Fruit fly (Drosophila melanogaster): Measurements from ENCODE around the gene Cox10.

The Cox10 gene

DNA sequence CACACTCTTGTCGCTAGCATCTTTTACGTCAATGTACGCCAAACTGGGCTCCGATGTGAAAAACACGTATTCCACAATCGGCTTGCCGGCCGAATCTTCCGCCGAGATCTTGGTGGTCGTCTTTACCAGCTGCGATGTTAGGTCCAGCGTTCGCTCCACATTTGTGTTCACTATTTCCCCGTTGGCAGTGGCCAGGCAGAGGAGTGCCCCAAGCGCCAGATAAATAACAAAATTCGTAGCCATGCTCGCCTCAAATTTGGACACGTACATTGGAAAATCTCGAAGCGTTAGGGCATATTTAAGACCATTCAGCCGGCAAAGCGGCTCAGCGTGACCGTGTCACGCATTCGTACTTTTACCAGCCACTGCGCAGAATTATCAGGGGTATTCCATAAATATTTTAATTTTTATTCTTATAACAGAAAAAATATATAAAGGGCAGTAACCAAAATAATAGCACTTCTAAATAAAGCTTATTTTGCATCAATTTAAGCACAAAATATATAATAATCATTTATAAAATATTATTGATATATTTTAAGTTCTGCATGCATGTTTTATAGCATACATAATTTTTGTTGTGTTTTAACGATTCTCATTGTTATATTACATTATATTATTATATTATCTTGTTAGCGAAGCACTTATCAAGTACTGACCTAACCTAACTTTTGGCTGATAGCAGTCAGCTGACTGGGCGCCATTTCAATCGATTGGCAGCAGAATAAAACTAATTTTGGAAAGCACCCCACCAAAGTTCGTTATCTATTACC is 44.4 kb downstream of the Cox10 start, which contains the start of the genes CG33303 and dpr19 (continued):
- peak; percentile 90 for TF ChIP-seq phol (tag; optimal IDR thresholded peaks at IDR 0.05)
- no peak for TF ChIP-seq dimm (GFP tag; IDR thresholded peaks at IDR 0.05)
- 0 out of 2 replicates have a peak, but pooled peaks have one; percentile 19 for TF ChIP-seq bbx (GFP tag; IDR thresholded peaks at IDR 0.05; ENCODE audit: partially characterized antibody)
- TF ChIP-seq ttk (GFP tag; IDR thresholded peaks at IDR 0.05) = no peak; the same call in 1 of the 2 replicates
- no peak for TF ChIP-seq HmgD (GFP tag; optimal IDR thresholded peaks at IDR 0.05)
- peak; percentile 27 for TF ChIP-seq CG2120 (GFP tag; optimal IDR thresholded peaks at IDR 0.05)
- TF ChIP-seq CG1233 (GFP tag; optimal IDR thresholded peaks at IDR 0.05) = peak; percentile 67
- no peak for TF ChIP-seq CG10565 (GFP tag; optimal IDR thresholded peaks at IDR 0.05)
- TF ChIP-seq Tbp (GFP tag; optimal IDR thresholded peaks at IDR 0.05) = no peak
- no peak for TF ChIP-seq oc (tag; optimal IDR thresholded peaks at IDR 0.05)
- TF ChIP-seq CG4617 (GFP tag; optimal IDR thresholded peaks at IDR 0.05; ENCODE audit: borderline replicate concordance) = peak; percentile 75
- peak; percentile 86 for TF ChIP-seq CG12659 (GFP tag; optimal IDR thresholded peaks at IDR 0.05)
- peak; percentile 53 for TF ChIP-seq CG7372 (GFP tag; IDR thresholded peaks at IDR 0.05)
- no peak for TF ChIP-seq Ravus (GFP tag; IDR thresholded peaks at IDR 0.05)
- no peak for TF ChIP-seq rib (GFP tag; IDR thresholded peaks at IDR 0.05)
- peak; percentile 51 for TF ChIP-seq CG18764 (GFP tag; optimal IDR thresholded peaks at IDR 0.05)
- peak; percentile 85 for TF ChIP-seq grau (tag; optimal IDR thresholded peaks at IDR 0.05)
- TF ChIP-seq Ets97D (GFP tag; optimal IDR thresholded peaks at IDR 0.05) = no peak
- no peak for TF ChIP-seq cg (GFP tag; optimal IDR thresholded peaks at IDR 0.05)
- TF ChIP-seq CG10274 (GFP tag; optimal IDR thresholded peaks at IDR 0.05) = no peak
- TF ChIP-seq tx (GFP tag; optimal IDR thresholded peaks at IDR 0.05) = no peak
- TF ChIP-seq CG2712 (tag; optimal IDR thresholded peaks at IDR 0.05) = peak; percentile 92
- peak; percentile 95 for TF ChIP-seq bigmax (GFP tag; optimal IDR thresholded peaks at IDR 0.05)
- TF ChIP-seq wek (GFP tag; optimal IDR thresholded peaks at IDR 0.05) = peak; percentile 95
- no peak for TF ChIP-seq CG12236 (GFP tag; optimal IDR thresholded peaks at IDR 0.05)
- TF ChIP-seq CG30431 (GFP tag; optimal IDR thresholded peaks at IDR 0.05) = no peak
- peak; percentile 87 for TF ChIP-seq CG13296 (GFP tag; optimal IDR thresholded peaks at IDR 0.05)
- no peak for TF ChIP-seq D (optimal IDR thresholded peaks at IDR 0.05)
- TF ChIP-seq D (GFP tag; optimal IDR thresholded peaks at IDR 0.05) = peak; percentile 49
- TF ChIP-seq CG16779 (GFP tag; IDR thresholded peaks at IDR 0.05) = no peak
- peak; percentile 3 for TF ChIP-seq CG7745 (tag; optimal IDR thresholded peaks at IDR 0.05)
- no peak for TF ChIP-seq Sry-δ (GFP tag; optimal IDR thresholded peaks at IDR 0.05)
- peak in 1 of 2 experiments; percentile 79 for TF ChIP-seq Eip74EF (GFP tag; optimal IDR thresholded peaks at IDR 0.05)
- peak; percentile 66; the same call in 2 of the 3 replicates for TF ChIP-seq tgo (GFP tag; IDR thresholded peaks at IDR 0.05)
- TF ChIP-seq Oaz (GFP tag; IDR thresholded peaks at IDR 0.05) = no peak
- TF ChIP-seq CG31365 (tag; optimal IDR thresholded peaks at IDR 0.05) = no peak
- no peak for TF ChIP-seq pum (GFP tag; optimal IDR thresholded peaks at IDR 0.05)
- TF ChIP-seq twi (tag; optimal IDR thresholded peaks at IDR 0.05) = peak; percentile 71
- no peak for TF ChIP-seq CG12744 (GFP tag; optimal IDR thresholded peaks at IDR 0.05)
- TF ChIP-seq peb (GFP tag; IDR thresholded peaks at IDR 0.05) = no peak
- TF ChIP-seq CG17568 (GFP tag; optimal IDR thresholded peaks at IDR 0.05) = no peak
- peak; percentile 41; the same call in 1 of the 2 replicates for TF ChIP-seq CG31224 (GFP tag; IDR thresholded peaks at IDR 0.05)
- no peak for TF ChIP-seq Bteb2 (GFP tag; optimal IDR thresholded peaks at IDR 0.05)
- peak; percentile 62 for TF ChIP-seq cwo (GFP tag; optimal IDR thresholded peaks at IDR 0.05)
- TF ChIP-seq CG33213 (GFP tag; optimal IDR thresholded peaks at IDR 0.05) = no peak
- TF ChIP-seq ranshi (GFP tag; IDR thresholded peaks at IDR 0.05) = 0 out of 2 replicates have a peak, but pooled peaks have one; percentile 33
- TF ChIP-seq Aef1 (GFP tag; IDR thresholded peaks at IDR 0.05) = no peak; the same call in 2 of the 3 replicates
- TF ChIP-seq CG10267 (tag; optimal IDR thresholded peaks at IDR 0.05) = peak; percentile 84
- peak; percentile 52 for TF ChIP-seq CG1602 (GFP tag; optimal IDR thresholded peaks at IDR 0.05)
- TF ChIP-seq CG9215 (GFP tag; IDR thresholded peaks at IDR 0.05) = no peak

Data from whole organism, embryonic.